Fruit fly (Drosophila melanogaster) whole organism, wandering third instar larva: ENCODE data around the gene CG6481.

Source experiments
- Abd-B ChIP-seq: fragments of >200 bp; optimal IDR thresholded peaks from 2 replicates; lab custom pipeline; 2017; ENCODE audit warnings: missing biosample characterization, missing genetic modification characterization
- CG32264 ChIP-seq: fragments of 200-800 bp; sonication (Bioruptor generic); optimal IDR thresholded peaks from 2 replicates; lab custom pipeline; 2016; ENCODE audit warnings: missing biosample characterization, missing genetic modification characterization
- GATAd ChIP-seq: sonication (Bioruptor generic); optimal IDR thresholded peaks from 2 replicates; lab custom pipeline; 2016; ENCODE audit warnings: missing biosample characterization, missing genetic modification characterization
- Hr78 ChIP-seq: fragments of >200 bp; optimal IDR thresholded peaks from 2 replicates; lab custom pipeline; 2017; ENCODE audit warnings: missing biosample characterization, missing genetic modification characterization
- N ChIP-seq: fragments of >200 bp; optimal IDR thresholded peaks from 2 replicates; lab custom pipeline; 2018; ENCODE audit warnings: missing biosample characterization, missing external identifiers, missing genetic modification characterization
- OdsH ChIP-seq: fragments of 200-800 bp; sonication (Bioruptor generic); optimal IDR thresholded peaks from 2 replicates; lab custom pipeline; 2016; ENCODE audit warnings: missing biosample characterization, mild to moderate bottlenecking, missing genetic modification characterization
- Vsx2 ChIP-seq: fragments of 200-300, 225-300 bp; sonication (Bioruptor generic); optimal IDR thresholded peaks from 2 replicates; lab custom pipeline; 2018; ENCODE audit warnings: missing biosample characterization, missing genetic modification characterization; ENCODE audit not compliant: partially characterized antibody
- br ChIP-seq: fragments of 200-800 bp; sonication (Bioruptor generic); optimal IDR thresholded peaks from 2 replicates; lab custom pipeline; 2016; ENCODE audit warnings: missing biosample characterization, missing genetic modification characterization
- foxo ChIP-seq, 2 experiments: fragments of 200-800 bp; sonication (Bioruptor generic); optimal IDR thresholded peaks; 2 replicates in 1 of 2; 3 replicates in 1 of 2; lab custom pipeline; 2016 to 2017; ENCODE audit warnings: missing biosample characterization in 2 of 2, missing genetic modification characterization in 2 of 2
- fru ChIP-seq: fragments of 200-800 bp; sonication (Bioruptor generic); optimal IDR thresholded peaks from 3 replicates; lab custom pipeline; 2016; ENCODE audit warnings: missing biosample characterization, mild to moderate bottlenecking, missing genetic modification characterization
- pan ChIP-seq: fragments of >200 bp; optimal IDR thresholded peaks from 2 replicates; lab custom pipeline; 2017

DNA sequence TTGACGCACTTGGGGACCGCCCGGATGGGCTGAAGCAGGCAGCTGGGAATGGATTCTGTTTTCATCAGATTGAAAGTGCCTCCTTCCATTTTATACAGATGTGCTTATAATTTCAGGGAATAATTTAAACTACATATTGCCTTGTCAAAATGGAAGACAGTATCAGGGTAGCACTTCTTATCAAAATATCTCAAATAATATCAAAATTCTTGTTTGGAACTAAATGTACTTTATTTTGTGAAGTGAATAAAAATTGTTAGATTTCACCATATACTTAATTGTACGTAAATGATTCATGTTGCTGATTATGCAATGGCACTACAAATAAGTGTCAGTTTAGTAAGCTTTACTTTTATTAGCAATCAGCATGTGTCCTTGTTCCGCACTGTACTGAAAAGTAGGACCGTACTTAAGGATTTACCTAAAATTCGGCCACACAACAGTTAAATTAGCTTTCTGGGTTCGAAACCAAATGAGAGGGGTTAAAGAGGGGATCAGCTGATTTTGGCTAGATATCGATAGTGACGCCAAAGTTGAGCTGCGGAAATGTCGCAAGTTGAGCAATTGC is 6.0 kb upstream of the CG6481 start, which contains the start of the genes CG15042 and CG15047:
- TF ChIP-seq Abd-B (GFP tag; lab: Kevin White, UChicago) = no peak
- TF ChIP-seq Hr78 (GFP tag; lab: Kevin White, UChicago) = no peak
- no peak for TF ChIP-seq OdsH (GFP tag; lab: Kevin White, UChicago)
- TF ChIP-seq GATAd = no peak
- TF ChIP-seq Vsx2 (GFP tag; lab: Kevin White, UChicago) = no peak
- TF ChIP-seq N = no peak
- TF ChIP-seq fru (GFP tag; lab: Kevin White, UChicago) = no peak
- TF ChIP-seq CG32264 (GFP tag; lab: Kevin White, UChicago) = no peak
- no peak for TF ChIP-seq br (GFP tag; lab: Kevin White, UChicago)
- TF ChIP-seq pan (lab: Kevin White, UChicago) = no peak
- no peak for TF ChIP-seq foxo (GFP tag; optimal IDR thresholded peaks at IDR 0.05; lab: Kevin White, UChicago)
